Worm (Caenorhabditis elegans): ENCODE results near the gene C49C8.3.

DNA sequence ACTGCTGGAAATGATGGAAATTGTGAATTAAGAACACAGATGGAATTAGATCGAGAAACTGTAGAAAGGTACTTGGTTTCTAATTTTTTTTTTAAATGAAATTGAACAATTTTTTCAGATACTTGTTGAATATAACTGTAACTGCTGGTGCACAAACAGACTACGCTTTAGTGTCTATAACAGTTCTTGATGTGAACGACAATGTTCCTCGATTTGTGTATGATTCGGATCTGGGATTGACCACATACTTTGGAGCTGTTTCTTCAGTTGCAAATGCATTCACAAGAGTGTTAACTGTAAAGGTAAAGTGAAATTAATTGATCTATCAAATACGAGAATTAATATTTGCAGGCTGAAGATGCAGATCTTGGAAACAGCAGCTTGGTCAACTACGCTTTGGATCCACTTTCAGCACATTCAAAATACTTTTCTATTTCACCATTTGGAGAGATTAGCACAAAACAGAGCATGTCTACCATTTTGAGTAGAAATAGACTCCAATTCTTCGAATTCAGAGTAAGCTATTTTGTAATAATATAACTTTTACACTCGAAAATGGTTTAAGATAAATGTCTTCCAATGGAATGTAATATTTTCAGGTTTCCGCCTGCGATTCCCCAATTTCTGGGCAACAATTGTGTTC lies 29.3 kb downstream of the C49C8.3 start:
- no peak for TF ChIP-seq sem-2 (GFP tag; optimal IDR thresholded peaks at IDR 0.05)
- no peak for TF ChIP-seq mab-5 (tag; optimal IDR thresholded peaks at IDR 0.05)
- no peak for TF ChIP-seq ces-1 (GFP tag; optimal IDR thresholded peaks at IDR 0.05)
- TF ChIP-seq nhr-28 (tag; optimal IDR thresholded peaks at IDR 0.05), result no peak
- TF ChIP-seq lsy-2 (tag; optimal IDR thresholded peaks at IDR 0.05), result no peak
- no peak for TF ChIP-seq lin-13 (tag; optimal IDR thresholded peaks at IDR 0.05)

Measured in whole organism, mixed stage, embryonic.